Fruit fly (Drosophila melanogaster) whole organism, adult: Measurements from ENCODE around the gene dpr3.

Experiments
- CG11617 ChIP-seq: fragments of 200-800 bp; sonication (Bioruptor generic); optimal IDR thresholded peaks from 2 replicates; lab custom pipeline; 2017; ENCODE audit warnings: mild to moderate bottlenecking, missing biosample characterization, missing genetic modification reagents, missing genetic modification characterization
- CG12768 ChIP-seq: fragments of 200-800 bp; sonication (Bioruptor generic); optimal IDR thresholded peaks from 2 replicates; lab custom pipeline; 2017; ENCODE audit warnings: missing biosample characterization, missing genetic modification characterization, mild to moderate bottlenecking, moderate library complexity, missing genetic modification reagents
- CG14711 ChIP-seq: fragments of 200-800 bp; sonication (Bioruptor generic); optimal IDR thresholded peaks from 2 replicates; lab custom pipeline; 2018; ENCODE audit warnings: missing biosample characterization, mild to moderate bottlenecking, missing genetic modification characterization, moderate library complexity
- CG1620 ChIP-seq: fragments of 200-800 bp; sonication (Bioruptor generic); optimal IDR thresholded peaks from 2 replicates; lab custom pipeline; 2016; ENCODE audit warnings: missing biosample characterization, missing genetic modification characterization
- CG33017 ChIP-seq: fragments of 200-800 bp; sonication (Bioruptor generic); optimal IDR thresholded peaks from 2 replicates; lab custom pipeline; 2018; ENCODE audit warnings: missing biosample characterization, mild to moderate bottlenecking, missing genetic modification characterization, moderate library complexity
- CG5204 ChIP-seq: fragments of 200-800 bp; sonication (Bioruptor generic); optimal IDR thresholded peaks from 2 replicates; lab custom pipeline; 2016; ENCODE audit warnings: missing biosample characterization, missing genetic modification characterization
- CG7045 ChIP-seq: fragments of 200-800 bp; sonication (Bioruptor generic); optimal IDR thresholded peaks from 2 replicates; lab custom pipeline; 2017; ENCODE audit warnings: missing biosample characterization, mild to moderate bottlenecking, missing genetic modification characterization
- CG7101 ChIP-seq: fragments of 200-800 bp; sonication (Bioruptor generic); optimal IDR thresholded peaks from 2 replicates; lab custom pipeline; 2018; ENCODE audit warnings: missing biosample characterization, mild to moderate bottlenecking, missing genetic modification characterization, moderate library complexity
- Clk ChIP-seq: fragments of 200-800 bp; sonication (Bioruptor generic); optimal IDR thresholded peaks from 2 replicates; lab custom pipeline; 2017; ENCODE audit warnings: missing biosample characterization, missing genetic modification characterization
- Crg-1 ChIP-seq: fragments of 200-800 bp; sonication (Bioruptor generic); optimal IDR thresholded peaks from 2 replicates; lab custom pipeline; 2016; ENCODE audit warnings: missing biosample characterization, missing genetic modification characterization
- Hr96 ChIP-seq: fragments of 200-800 bp; sonication (Bioruptor generic); optimal IDR thresholded peaks from 2 replicates; lab custom pipeline; 2016; ENCODE audit warnings: missing biosample characterization, missing genetic modification characterization
- Mnt ChIP-seq: fragments of 200-800 bp; sonication (Bioruptor generic); optimal IDR thresholded peaks from 2 replicates; lab custom pipeline; 2016; ENCODE audit warnings: missing biosample characterization, mild to moderate bottlenecking, missing genetic modification characterization
- bab1 ChIP-seq: fragments of 200-800 bp; sonication (Bioruptor generic); optimal IDR thresholded peaks from 3 replicates; lab custom pipeline; 2019; ENCODE audit warnings: missing biosample characterization, mild to moderate bottlenecking, missing genetic modification characterization, moderate library complexity
- cic ChIP-seq: fragments of 200-800 bp; sonication (Bioruptor generic); optimal IDR thresholded peaks from 2 replicates; lab custom pipeline; 2017; ENCODE audit warnings: missing biosample characterization, mild to moderate bottlenecking, missing genetic modification characterization, moderate library complexity
- cnc ChIP-seq, 2 experiments: fragments of >200 bp; optimal IDR thresholded peaks; 2 replicates each; lab custom pipeline; 2017
- kay ChIP-seq: fragments of 200-800 bp; sonication (Bioruptor generic); peaks from one replicate; lab custom pipeline; 2016; ENCODE audit warnings: missing biosample characterization, missing genetic modification characterization, borderline replicate concordance
- ovo ChIP-seq: fragments of 200-800 bp; sonication (Bioruptor generic); optimal IDR thresholded peaks from 2 replicates; lab custom pipeline; 2016; ENCODE audit warnings: missing biosample characterization, missing genetic modification characterization
- pad ChIP-seq: fragments of 200-800 bp; sonication (Bioruptor generic); optimal IDR thresholded peaks from 3 replicates; lab custom pipeline; 2017; ENCODE audit warnings: missing biosample characterization, missing genetic modification characterization, mild to moderate bottlenecking, moderate library complexity, missing genetic modification reagents
- tj ChIP-seq: fragments of 200-800 bp; sonication (Bioruptor generic); optimal IDR thresholded peaks from 3 replicates; lab custom pipeline; 2017; ENCODE audit warnings: missing biosample characterization, mild to moderate bottlenecking, missing genetic modification characterization, moderate library complexity
- toe ChIP-seq: fragments of 200-800 bp; sonication (Bioruptor generic); optimal IDR thresholded peaks from 2 replicates; lab custom pipeline; 2016; ENCODE audit warnings: missing biosample characterization, missing genetic modification characterization

Gene dpr3

dm6 chr2L:2045265-2045664 lies 64.4 kb downstream of the dpr3 start, which contains the start of gene Kebab:
Gene Kebab, plus strand, starts transcription at chr2L:2045494.
- TF ChIP-seq CG12768 (GFP tag; lab: Kevin White, UChicago) (no peak), CG11617 (GFP tag; lab: Kevin White, UChicago) (no peak), ovo (GFP tag; lab: Kevin White, UChicago) (no peak), cnc (optimal IDR thresholded peaks at IDR 0.05; lab: Kevin White, UChicago) (no peak), Crg-1 (GFP tag; lab: Kevin White, UChicago) (no peak), bab1 (GFP tag; lab: Kevin White, UChicago) (no peak), CG5204 (GFP tag; lab: Kevin White, UChicago) (no peak), Clk (GFP tag; lab: Kevin White, UChicago) (no peak), CG14711 (tag; lab: Kevin White, UChicago) (no peak), CG7101 (no peak), CG7045 (no peak), cic (no peak), kay (GFP tag; lab: Kevin White, UChicago) (no peak), tj (GFP tag; lab: Kevin White, UChicago) (no peak), Hr96 (no peak), toe (GFP tag; lab: Kevin White, UChicago) (no peak), Mnt (no peak), CG33017 (tag; lab: Kevin White, UChicago) (no peak), pad (GFP tag; lab: Kevin White, UChicago) (no peak), CG1620 (no peak)

- TF ChIP-seq toe (GFP tag; lab: Kevin White, UChicago), result no peak
- TF ChIP-seq cic, result no peak
- TF ChIP-seq CG14711 (tag; lab: Kevin White, UChicago), result no peak
- TF ChIP-seq Mnt, result no peak
- TF ChIP-seq bab1 (GFP tag; lab: Kevin White, UChicago), result no peak
- TF ChIP-seq CG5204 (GFP tag; lab: Kevin White, UChicago), result no peak
- no peak for TF ChIP-seq pad (GFP tag; lab: Kevin White, UChicago)
- TF ChIP-seq Hr96, result no peak
- TF ChIP-seq CG11617 (GFP tag; lab: Kevin White, UChicago), result no peak
- no peak for TF ChIP-seq CG7045
- TF ChIP-seq CG12768 (GFP tag; lab: Kevin White, UChicago), result no peak
- no peak for TF ChIP-seq cnc (optimal IDR thresholded peaks at IDR 0.05; lab: Kevin White, UChicago)
- TF ChIP-seq CG1620, result no peak
- TF ChIP-seq Clk (GFP tag; lab: Kevin White, UChicago), result no peak
- TF ChIP-seq CG33017 (tag; lab: Kevin White, UChicago), result no peak
- TF ChIP-seq CG7101, result no peak
- no peak for TF ChIP-seq ovo (GFP tag; lab: Kevin White, UChicago)
- no peak for TF ChIP-seq Crg-1 (GFP tag; lab: Kevin White, UChicago)
- TF ChIP-seq kay (GFP tag; lab: Kevin White, UChicago), result no peak
- no peak for TF ChIP-seq tj (GFP tag; lab: Kevin White, UChicago)
Measured at dm6 chr2L:2044826-2045225, 64.9 kb downstream of the dpr3 start.

dm6 chr2L:2042072-2042471 lies 67.6 kb downstream of the dpr3 start:
- no peak for TF ChIP-seq toe (GFP tag; lab: Kevin White, UChicago)
- TF ChIP-seq cnc (optimal IDR thresholded peaks at IDR 0.05; lab: Kevin White, UChicago), result no peak
- TF ChIP-seq cic, result no peak
- TF ChIP-seq ovo (GFP tag; lab: Kevin White, UChicago), result no peak
- TF ChIP-seq CG5204 (GFP tag; lab: Kevin White, UChicago), result no peak
- no peak for TF ChIP-seq CG7101
- TF ChIP-seq CG7045, result no peak
- TF ChIP-seq kay (GFP tag; lab: Kevin White, UChicago), result no peak
- no peak for TF ChIP-seq Hr96
- no peak for TF ChIP-seq pad (GFP tag; lab: Kevin White, UChicago)
- TF ChIP-seq Mnt, result no peak
- no peak for TF ChIP-seq CG14711 (tag; lab: Kevin White, UChicago)
- TF ChIP-seq bab1 (GFP tag; lab: Kevin White, UChicago), result no peak
- no peak for TF ChIP-seq CG12768 (GFP tag; lab: Kevin White, UChicago)
- TF ChIP-seq tj (GFP tag; lab: Kevin White, UChicago), result no peak
- no peak for TF ChIP-seq CG1620

dm6 chr2L:2039458-2039857 lies 70.2 kb downstream of the dpr3 start:
- TF ChIP-seq CG1620 (no peak), CG33017 (tag; lab: Kevin White, UChicago) (peak; percentile 35), cic (peak; percentile 11), CG12768 (GFP tag; lab: Kevin White, UChicago) (peak; percentile 40), pad (GFP tag; lab: Kevin White, UChicago) (peak; percentile 18), Mnt (peak; percentile 17), kay (GFP tag; lab: Kevin White, UChicago) (peak; percentile 45), toe (GFP tag; lab: Kevin White, UChicago) (no peak), CG7101 (peak; percentile 20)

dm6 chr2L:2038956-2039263 lies 70.8 kb downstream of the dpr3 start:
- no peak for TF ChIP-seq CG7101
- no peak for TF ChIP-seq Clk (GFP tag; lab: Kevin White, UChicago)
- TF ChIP-seq toe (GFP tag; lab: Kevin White, UChicago), result no peak
- peak; percentile 15 for TF ChIP-seq bab1 (GFP tag; lab: Kevin White, UChicago)
- no peak for TF ChIP-seq CG5204 (GFP tag; lab: Kevin White, UChicago)
- TF ChIP-seq kay (GFP tag; lab: Kevin White, UChicago), result peak; percentile 62
- TF ChIP-seq ovo (GFP tag; lab: Kevin White, UChicago), result no peak
- no peak for TF ChIP-seq Crg-1 (GFP tag; lab: Kevin White, UChicago)
- TF ChIP-seq Hr96, result no peak

dm6 chr2L:2038253-2038955 lies 71.3 kb downstream of the dpr3 start:
- no peak for TF ChIP-seq CG1620
- no peak for TF ChIP-seq CG33017 (tag; lab: Kevin White, UChicago)
- TF ChIP-seq CG11617 (GFP tag; lab: Kevin White, UChicago), result peak; percentile 2
- TF ChIP-seq bab1 (GFP tag; lab: Kevin White, UChicago), result peak; percentile 47
- TF ChIP-seq tj (GFP tag; lab: Kevin White, UChicago), result peak; percentile 90
- peak; percentile 49 for TF ChIP-seq cic
- TF ChIP-seq CG14711 (tag; lab: Kevin White, UChicago), result peak; percentile 57
- TF ChIP-seq Hr96, result no peak
- TF ChIP-seq CG7045, result no peak
- TF ChIP-seq CG7101, result no peak
- TF ChIP-seq CG5204 (GFP tag; lab: Kevin White, UChicago), result no peak
- no peak for TF ChIP-seq kay (GFP tag; lab: Kevin White, UChicago)
- TF ChIP-seq toe (GFP tag; lab: Kevin White, UChicago), result no peak
- TF ChIP-seq ovo (GFP tag; lab: Kevin White, UChicago), result no peak
- TF ChIP-seq Clk (GFP tag; lab: Kevin White, UChicago), result no peak
- peak; percentile 20 for TF ChIP-seq CG12768 (GFP tag; lab: Kevin White, UChicago)
- TF ChIP-seq pad (GFP tag; lab: Kevin White, UChicago), result peak; percentile 20
- TF ChIP-seq cnc (optimal IDR thresholded peaks at IDR 0.05; lab: Kevin White, UChicago), result peak in 1 of 2 experiments; percentile 21
- no peak for TF ChIP-seq Mnt
- no peak for TF ChIP-seq Crg-1 (GFP tag; lab: Kevin White, UChicago)
